In genomic region chr3L:7940558-7941238, dm6 we compare ENCODE assay signal across 3 fruit fly cellular contexts.
A peak's percentile ranks its signal among the peaks of the same experiment; 100 is the strongest.
TF ChIP-seq lines count a peak whose summit lies in the region.

No protein-coding gene starts in this region.

- TF ChIP-seq CTCF in whole organism, embryonic (GFP tag; optimal IDR thresholded peaks at IDR 0.05; lab: Kevin White, UChicago): no peak

TF ChIP-seq in whole organism, embryonic, 481 proteins besides CTCF, POLR2A, EP300 and RAD21:
- peak in 1 of 2 experiments; percentile 21 for TF ChIP-seq Hr78 (GFP tag; optimal IDR thresholded peaks at IDR 0.05; lab: Kevin White, UChicago)
- no peak for TF ChIP-seq CG8388 (GFP tag; optimal IDR thresholded peaks at IDR 0.05; lab: Kevin White, UChicago)
- peak; percentile 12 for TF ChIP-seq mirr (GFP tag; optimal IDR thresholded peaks at IDR 0.05; lab: Kevin White, UChicago)
- peak; percentile 19 for TF ChIP-seq Vsx1 (GFP tag; optimal IDR thresholded peaks at IDR 0.05; lab: Kevin White, UChicago)
- TF ChIP-seq CG34376 (GFP tag; optimal IDR thresholded peaks at IDR 0.05; lab: Kevin White, UChicago): peak; percentile 91
- TF ChIP-seq CG8290 (GFP tag; optimal IDR thresholded peaks at IDR 0.05; lab: Kevin White, UChicago): no peak
- TF ChIP-seq CG8290 (tag; optimal IDR thresholded peaks at IDR 0.05; lab: Kevin White, UChicago): peak in 1 of 2 experiments; percentile 7
- TF ChIP-seq Nf-YA (GFP tag; IDR thresholded peaks at IDR 0.05; lab: Robert Waterston, UW): no peak
- TF ChIP-seq GATAe (GFP tag; conservative IDR thresholded peaks at IDR 0.05; lab: Robert Waterston, UW): no peak
- TF ChIP-seq CG12659 (GFP tag; optimal IDR thresholded peaks at IDR 0.05; lab: Kevin White, UChicago): no peak
- TF ChIP-seq maf-S (GFP tag; optimal IDR thresholded peaks at IDR 0.05; lab: Kevin White, UChicago): no peak
- peak; percentile 1 for TF ChIP-seq lab (GFP tag; optimal IDR thresholded peaks at IDR 0.05; lab: Kevin White, UChicago)
- TF ChIP-seq CG10959 (GFP tag; IDR thresholded peaks at IDR 0.05; lab: Robert Waterston, UW): no peak
- TF ChIP-seq CG12391 (tag; optimal IDR thresholded peaks at IDR 0.05; lab: Kevin White, UChicago): no peak
- TF ChIP-seq CG2678 (tag; optimal IDR thresholded peaks at IDR 0.05; lab: Kevin White, UChicago): peak; percentile 4
- TF ChIP-seq caup (GFP tag; optimal IDR thresholded peaks at IDR 0.05; lab: Kevin White, UChicago; ENCODE audit: severe bottlenecking): no peak
- TF ChIP-seq cwo (GFP tag; optimal IDR thresholded peaks at IDR 0.05; lab: Kevin White, UChicago): peak; percentile 34
- TF ChIP-seq CG18599 (GFP tag; optimal IDR thresholded peaks at IDR 0.05; lab: Kevin White, UChicago): peak; percentile 19
- peak; percentile 67 for TF ChIP-seq grn (GFP tag; optimal IDR thresholded peaks at IDR 0.05; lab: Kevin White, UChicago)
- TF ChIP-seq exex (tag; optimal IDR thresholded peaks at IDR 0.05; lab: Kevin White, UChicago): peak; percentile 100
- TF ChIP-seq CG8765 (GFP tag; IDR thresholded peaks at IDR 0.05; lab: Robert Waterston, UW): no peak
- TF ChIP-seq sug (tag; optimal IDR thresholded peaks at IDR 0.05; lab: Kevin White, UChicago): peak; percentile 81

TF ChIP-seq in whole organism, prepupa, 60 proteins besides CTCF, POLR2A, EP300 and RAD21:
- no peak for TF ChIP-seq dsx (GFP tag; optimal IDR thresholded peaks at IDR 0.05; lab: Kevin White, UChicago; ENCODE audit: poor library complexity, severe bottlenecking)
- peak; percentile 40 for TF ChIP-seq vri (GFP tag; optimal IDR thresholded peaks at IDR 0.05; lab: Kevin White, UChicago)
- no peak for TF ChIP-seq salr (GFP tag; optimal IDR thresholded peaks at IDR 0.05; lab: Kevin White, UChicago)
- no peak for TF ChIP-seq CG6854 (GFP tag; optimal IDR thresholded peaks at IDR 0.05; lab: Kevin White, UChicago)
TF ChIP-seq in whole organism, prepupa: peak in this region for 1.

TF ChIP-seq in whole organism, wandering third instar larva, 38 proteins besides CTCF, POLR2A, EP300 and RAD21:
- peak; percentile 14 for TF ChIP-seq CrebA (GFP tag; optimal IDR thresholded peaks at IDR 0.05; lab: Kevin White, UChicago; ENCODE audit: borderline replicate concordance)
- TF ChIP-seq brk (GFP tag; optimal IDR thresholded peaks at IDR 0.05; lab: Kevin White, UChicago): no peak
